Fruit fly (Drosophila melanogaster): ENCODE results near the gene CG15423.

DNA sequence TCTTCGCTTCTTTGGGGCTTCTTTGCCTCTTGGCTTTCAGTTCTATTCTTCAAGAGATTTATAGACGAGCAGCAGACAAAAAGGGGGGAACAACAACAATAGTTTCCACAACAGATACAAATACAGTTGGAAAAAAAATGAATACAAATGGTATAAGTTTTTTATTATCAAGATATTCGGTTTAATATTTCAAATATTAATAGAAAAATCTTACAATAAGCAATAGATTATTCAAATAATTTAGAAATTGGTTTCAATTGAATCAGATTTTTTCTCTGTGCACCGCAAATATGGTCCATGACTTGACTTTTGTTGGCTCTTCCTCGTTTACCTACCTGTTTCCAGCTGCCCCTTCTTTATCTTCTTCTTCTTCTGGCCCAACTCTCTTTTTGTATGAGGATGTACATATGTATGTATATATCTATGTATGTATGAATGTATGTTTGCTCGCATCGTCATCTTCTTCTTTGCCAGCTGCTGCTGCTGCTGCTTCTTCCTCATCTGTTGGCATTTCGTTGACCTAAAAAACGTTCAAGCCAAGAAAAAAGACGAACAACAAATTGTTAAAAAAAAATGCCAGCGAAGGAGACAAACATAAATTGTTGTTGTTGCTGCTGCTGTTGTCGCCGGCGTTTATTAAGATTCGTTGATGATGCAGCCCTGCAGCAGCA lies 47.7 kb downstream of the CG15423 start:
- peak; percentile 32 for TF ChIP-seq Met (GFP tag; optimal IDR thresholded peaks at IDR 0.05)
- TF ChIP-seq Hr39 (GFP tag; optimal IDR thresholded peaks at IDR 0.05), result no peak
- TF ChIP-seq Ets21C (GFP tag; optimal IDR thresholded peaks at IDR 0.05), result no peak
- TF ChIP-seq Lpt (GFP tag; optimal IDR thresholded peaks at IDR 0.05), result peak; percentile 54
- peak; percentile 86 for TF ChIP-seq CG8119 (GFP tag; IDR thresholded peaks at IDR 0.05)
- TF ChIP-seq CG11902 (GFP tag; optimal IDR thresholded peaks at IDR 0.05), result peak; percentile 10
- TF ChIP-seq CG34406 (GFP tag; optimal IDR thresholded peaks at IDR 0.05), result peak; percentile 63
- peak; percentile 43 for TF ChIP-seq Hr4 (GFP tag; optimal IDR thresholded peaks at IDR 0.05)

All from whole organism, prepupa.